Worm (Caenorhabditis elegans): ENCODE results near the gene F11D11.6.

F11D11.6 gene

ce11 chrV:18782747-18783146, 29.8 kb upstream of the F11D11.6 start:
- peak; percentile 18 for TF ChIP-seq pha-4 (tag; optimal IDR thresholded peaks at IDR 0.05)
- peak; percentile 82 for TF ChIP-seq elt-2 (tag; optimal IDR thresholded peaks at IDR 0.05)
- no peak for TF ChIP-seq nhr-28 (tag; optimal IDR thresholded peaks at IDR 0.05)
- TF ChIP-seq lin-39 (tag; optimal IDR thresholded peaks at IDR 0.05): peak; percentile 26
- peak; percentile 32 for TF ChIP-seq pqm-1 (tag; optimal IDR thresholded peaks at IDR 0.05)

- no peak for TF ChIP-seq hmg-11 (tag; optimal IDR thresholded peaks at IDR 0.05)
- no peak for TF ChIP-seq unc-62 (GFP tag; optimal IDR thresholded peaks at IDR 0.05)
- no peak for TF ChIP-seq lsy-12 (tag; optimal IDR thresholded peaks at IDR 0.05)
- TF ChIP-seq nhr-77 (tag; optimal IDR thresholded peaks at IDR 0.05): no peak
- TF ChIP-seq elt-2 (tag; optimal IDR thresholded peaks at IDR 0.05): no peak
- TF ChIP-seq nhr-67 (tag; optimal IDR thresholded peaks at IDR 0.05): no peak
- TF ChIP-seq nhr-23 (tag; optimal IDR thresholded peaks at IDR 0.05): no peak
Observed at ce11 chrV:18780605-18781004, 27.7 kb upstream of the F11D11.6 start.

ce11 chrV:18776245-18776737, 23.4 kb upstream of the F11D11.6 start, which contains the start of gene Y17D7B.4:
TSS of gene Y17D7B.4 (minus strand) at chrV:18776687.
- TF ChIP-seq pqm-1 (tag; optimal IDR thresholded peaks at IDR 0.05) (peak; percentile 18), ceh-28 (tag; optimal IDR thresholded peaks at IDR 0.05) (no peak)

- TF ChIP-seq pqm-1 (tag; optimal IDR thresholded peaks at IDR 0.05) (no peak), fos-1 (tag; optimal IDR thresholded peaks at IDR 0.05) (no peak), daf-12 (tag; optimal IDR thresholded peaks at IDR 0.05) (no peak), pha-4 (tag; optimal IDR thresholded peaks at IDR 0.05) (no peak), lin-15B (tag; optimal IDR thresholded peaks at IDR 0.05) (no peak), nfya-1 (tag; optimal IDR thresholded peaks at IDR 0.05; ENCODE audit: insufficient read depth) (no peak), nhr-76 (tag; optimal IDR thresholded peaks at IDR 0.05) (no peak), egl-5 (tag; optimal IDR thresholded peaks at IDR 0.05) (no peak), ztf-4 (tag; optimal IDR thresholded peaks at IDR 0.05) (no peak), ZK546.5 (tag; optimal IDR thresholded peaks at IDR 0.05) (no peak)
Observed at ce11 chrV:18772761-18773160, 19.8 kb upstream of the F11D11.6 start, which contains the start of gene clec-257. TSS of gene clec-257 (plus strand) at chrV:18773061.

ce11 chrV:18771804-18772386, 19.0 kb upstream of the F11D11.6 start:
- no peak for TF ChIP-seq hmg-11 (tag; optimal IDR thresholded peaks at IDR 0.05)

ce11 chrV:18771390-18771789, 18.5 kb upstream of the F11D11.6 start, which contains the start of gene clec-256:
TSS of gene clec-256 (plus strand) at chrV:18771690.
- TF ChIP-seq tbx-2 (tag; optimal IDR thresholded peaks at IDR 0.05): no peak

ce11 chrV:18770623-18771022, 17.7 kb upstream of the F11D11.6 start, which contains the start of gene clec-255:
TSS of gene clec-255 (minus strand) at chrV:18770723.
- TF ChIP-seq snpc-4 (tag; optimal IDR thresholded peaks at IDR 0.05) (no peak), pqm-1 (tag; optimal IDR thresholded peaks at IDR 0.05) (no peak), unc-39 (tag; optimal IDR thresholded peaks at IDR 0.05) (no peak), pha-4 (tag; optimal IDR thresholded peaks at IDR 0.05) (no peak), nhr-28 (tag; optimal IDR thresholded peaks at IDR 0.05) (no peak), tbx-2 (tag; optimal IDR thresholded peaks at IDR 0.05) (no peak), egl-27 (tag; optimal IDR thresholded peaks at IDR 0.05) (no peak), ceh-9 (tag; optimal IDR thresholded peaks at IDR 0.05) (no peak), R02D3.7 (tag; optimal IDR thresholded peaks at IDR 0.05) (no peak)

ce11 chrV:18769902-18770301, 17.0 kb upstream of the F11D11.6 start:
- TF ChIP-seq sea-2 (GFP tag; optimal IDR thresholded peaks at IDR 0.05) (no peak), mdl-1 (tag; optimal IDR thresholded peaks at IDR 0.05) (no peak), ztf-4 (tag; optimal IDR thresholded peaks at IDR 0.05) (no peak), aly-2 (tag; optimal IDR thresholded peaks at IDR 0.05) (no peak), fkh-10 (GFP tag; optimal IDR thresholded peaks at IDR 0.05) (no peak)

All from whole organism, L3 larva.